Worm (Caenorhabditis elegans) whole organism, midembryonic: Measurements from ENCODE around the gene F55F10.3.
"Not testable (repeated sequence)": the region's sequence is repeated elsewhere in the genome, so short reads cannot be mapped to it uniquely, and the experiment has no call there.

Source experiments
- T22C8.4 ChIP-seq: fragments of 200-800 bp; sonication (Bioruptor generic); IDR thresholded peaks from 2 replicates; pipeline ENCODE4 v1.3.6; 2022; ENCODE audit warnings: missing genetic modification characterization, missing compliant biosample characterization
- cog-1 ChIP-seq: sonication (generic microtip); optimal IDR thresholded peaks from 2 replicates; lab custom pipeline; 2016; ENCODE audit warnings: missing genetic modification characterization, missing compliant biosample characterization
- flt-1 ChIP-seq: fragments of 200-800 bp; sonication (Bioruptor generic); IDR thresholded peaks from 2 replicates; pipeline ENCODE4 v1.3.6; 2022; ENCODE audit warnings: missing genetic modification characterization, missing compliant biosample characterization
- klf-2 ChIP-seq: fragments of 200-800 bp; sonication (Bioruptor generic); conservative IDR thresholded peaks from 2 replicates; pipeline ENCODE4 v1.3.6; 2022; ENCODE audit warnings: missing genetic modification reagents, missing genetic modification characterization, missing compliant biosample characterization
- med-1 ChIP-seq: sonication (generic microtip); optimal IDR thresholded peaks from 2 replicates; lab custom pipeline; 2017; ENCODE audit warnings: missing genetic modification characterization, mild to moderate bottlenecking, missing compliant biosample characterization, antibody characterized with exemption, missing genetic modification reagents; ENCODE audit not compliant: insufficient read depth
- ref-1 ChIP-seq: fragments of 200-800 bp; sonication (Bioruptor generic); conservative IDR thresholded peaks from 2 replicates; pipeline ENCODE4 v1.3.6; 2022; ENCODE audit warnings: missing genetic modification reagents, missing genetic modification characterization, missing compliant biosample characterization
- tab-1 ChIP-seq: fragments of 200-800 bp; sonication (Bioruptor generic); IDR thresholded peaks from 2 replicates; pipeline ENCODE4 v1.3.6; 2022; ENCODE audit warnings: missing genetic modification characterization, missing compliant biosample characterization
- ztf-23 ChIP-seq: fragments of 200-800 bp; sonication (Bioruptor generic); IDR thresholded peaks from 2 replicates; pipeline ENCODE4 v1.3.6; 2022; ENCODE audit warnings: missing genetic modification reagents, missing genetic modification characterization, missing compliant biosample characterization
- ztf-29 ChIP-seq: fragments of 200-800 bp; sonication (Bioruptor generic); IDR thresholded peaks from 2 replicates; pipeline ENCODE4 v1.3.6; 2022; ENCODE audit warnings: missing genetic modification reagents, missing genetic modification characterization, missing compliant biosample characterization

F55F10.3 gene

ce11 chrIV:4347578-4348003, 12.2 kb upstream of the F55F10.3 start:
- no peak for TF ChIP-seq ref-1 (GFP tag; lab: Robert Waterston, UW)
- no peak for TF ChIP-seq cog-1 (tag; lab: Kevin White, UChicago)
- TF ChIP-seq klf-2 (GFP tag; lab: Robert Waterston, UW): no peak
- TF ChIP-seq med-1 (GFP tag; lab: Kevin White, UChicago): no peak
- no peak for TF ChIP-seq ztf-23 (GFP tag; lab: Robert Waterston, UW)
- TF ChIP-seq tab-1 (GFP tag; lab: Robert Waterston, UW): no peak
- no peak for TF ChIP-seq T22C8.4 (GFP tag; lab: Robert Waterston, UW)
- no peak for TF ChIP-seq flt-1 (GFP tag; lab: Robert Waterston, UW)
- TF ChIP-seq ztf-29 (GFP tag; lab: Robert Waterston, UW): no peak

DNA sequence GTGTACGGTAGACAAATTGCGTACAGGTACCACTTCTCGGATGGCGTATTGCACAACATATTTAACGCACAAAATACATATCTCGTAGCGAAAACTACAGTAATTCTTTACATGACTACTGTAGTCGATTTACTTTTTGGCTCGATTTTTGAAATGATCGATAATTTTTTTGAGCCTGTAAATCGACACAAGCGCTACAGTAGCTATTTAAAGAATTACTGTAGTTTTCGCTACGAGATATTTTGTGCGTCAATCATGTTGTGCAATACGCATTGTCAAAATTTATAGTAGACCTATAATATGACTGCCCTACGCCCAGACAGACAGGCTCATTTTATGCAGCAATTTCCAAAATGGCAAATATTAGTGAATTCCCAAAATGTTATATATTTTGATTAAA, 11.6 kb upstream of the F55F10.3 start, which contains the start of gene W03B1.5:
Gene W03B1.5, plus strand, starts transcription at position 301 of the 400 bp plus-strand sequence.
- TF ChIP-seq flt-1, ref-1, tab-1 (GFP tag; lab: Robert Waterston, UW): not testable (repeated sequence)

ce11 chrIV:4356879-4357278, 2.9 kb upstream of the F55F10.3 start, which contains the start of gene W03B1.9:
TSS of gene W03B1.9 (minus strand) at chrIV:4356979.
- no peak for TF ChIP-seq tab-1 (GFP tag; lab: Robert Waterston, UW)
- TF ChIP-seq ztf-29 (GFP tag; lab: Robert Waterston, UW): no peak
- no peak for TF ChIP-seq flt-1 (GFP tag; lab: Robert Waterston, UW)
- no peak for TF ChIP-seq T22C8.4 (GFP tag; lab: Robert Waterston, UW)
- no peak for TF ChIP-seq ztf-23 (GFP tag; lab: Robert Waterston, UW)
- no peak for TF ChIP-seq cog-1 (tag; lab: Kevin White, UChicago)
- no peak for TF ChIP-seq med-1 (GFP tag; lab: Kevin White, UChicago)
- no peak for TF ChIP-seq klf-2 (GFP tag; lab: Robert Waterston, UW)
- no peak for TF ChIP-seq ref-1 (GFP tag; lab: Robert Waterston, UW)

DNA sequence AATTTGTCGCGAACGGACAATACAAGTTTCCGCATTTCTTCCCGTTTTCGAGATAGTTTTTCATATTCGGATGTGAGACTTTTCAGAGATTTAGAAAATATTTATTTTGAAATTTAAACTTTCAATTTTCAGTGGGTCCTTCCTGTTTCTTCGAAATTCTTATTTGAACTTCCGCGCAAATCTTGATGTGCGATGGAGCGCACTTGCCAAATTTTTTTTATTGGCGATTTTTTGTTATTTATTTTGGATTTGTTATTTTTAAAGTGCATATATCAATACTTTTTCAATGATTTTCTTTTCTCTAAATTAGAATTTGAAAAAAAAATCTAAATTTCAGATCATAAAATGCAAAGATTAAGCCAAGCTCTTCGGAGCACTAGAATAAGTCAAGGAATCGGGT, 2.5 kb upstream of the F55F10.3 start, which contains the start of gene sars-2:
Gene sars-2, plus strand, starts transcription at position 341 of the 400 bp plus-strand sequence.
- TF ChIP-seq T22C8.4 (GFP tag; lab: Robert Waterston, UW) (no peak), cog-1 (tag; lab: Kevin White, UChicago) (no peak), tab-1 (GFP tag; lab: Robert Waterston, UW) (no peak), med-1 (GFP tag; lab: Kevin White, UChicago) (no peak)

DNA sequence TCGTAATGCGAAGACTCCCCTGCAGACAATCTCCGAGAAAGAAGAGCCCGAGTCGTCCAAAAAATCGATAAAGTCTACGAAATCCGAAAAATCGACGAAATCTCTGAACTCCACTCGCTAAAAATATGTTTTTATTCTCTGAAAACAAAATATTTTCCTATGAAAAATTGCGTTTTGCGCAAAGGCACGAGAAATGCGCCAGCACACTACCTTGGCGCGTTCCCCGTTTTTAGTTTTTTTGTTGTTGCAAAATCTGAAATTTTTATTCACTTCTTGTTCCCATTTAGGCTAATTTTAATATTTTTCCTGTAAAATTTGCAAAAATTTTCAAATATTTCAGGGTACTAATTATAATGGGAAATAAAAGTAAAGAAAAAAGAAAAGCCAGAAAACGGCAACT, 744 bp downstream of the F55F10.3 start, which contains the start of gene F55F10.1:
Gene F55F10.1, plus strand, starts transcription at position 341 of the 400 bp plus-strand sequence.
- TF ChIP-seq flt-1 (GFP tag; lab: Robert Waterston, UW): no peak
- 0 out of 2 replicates have a peak, but pooled peaks have one; percentile 50 for TF ChIP-seq T22C8.4 (GFP tag; lab: Robert Waterston, UW)

- TF ChIP-seq ztf-29 (GFP tag; lab: Robert Waterston, UW): no peak
- no peak for TF ChIP-seq flt-1 (GFP tag; lab: Robert Waterston, UW)
- TF ChIP-seq T22C8.4 (GFP tag; lab: Robert Waterston, UW): no peak
- TF ChIP-seq klf-2 (GFP tag; lab: Robert Waterston, UW): no peak
- no peak for TF ChIP-seq tab-1 (GFP tag; lab: Robert Waterston, UW)
- TF ChIP-seq cog-1 (tag; lab: Kevin White, UChicago): no peak
- TF ChIP-seq ztf-23 (GFP tag; lab: Robert Waterston, UW): no peak
- TF ChIP-seq med-1 (GFP tag; lab: Kevin White, UChicago): no peak
- no peak for TF ChIP-seq ref-1 (GFP tag; lab: Robert Waterston, UW)
Observed at ce11 chrIV:4369116-4369515, 9.4 kb downstream of the F55F10.3 start.

ce11 chrIV:4386351-4386750, 26.6 kb downstream of the F55F10.3 start, which contains the start of gene tald-1:
TSS of gene tald-1 (plus strand) at chrIV:4386651.
- 0 out of 2 replicates have a peak, but pooled peaks have one; percentile 34 for TF ChIP-seq T22C8.4 (GFP tag; lab: Robert Waterston, UW)
- TF ChIP-seq flt-1 (GFP tag; lab: Robert Waterston, UW): no peak

DNA sequence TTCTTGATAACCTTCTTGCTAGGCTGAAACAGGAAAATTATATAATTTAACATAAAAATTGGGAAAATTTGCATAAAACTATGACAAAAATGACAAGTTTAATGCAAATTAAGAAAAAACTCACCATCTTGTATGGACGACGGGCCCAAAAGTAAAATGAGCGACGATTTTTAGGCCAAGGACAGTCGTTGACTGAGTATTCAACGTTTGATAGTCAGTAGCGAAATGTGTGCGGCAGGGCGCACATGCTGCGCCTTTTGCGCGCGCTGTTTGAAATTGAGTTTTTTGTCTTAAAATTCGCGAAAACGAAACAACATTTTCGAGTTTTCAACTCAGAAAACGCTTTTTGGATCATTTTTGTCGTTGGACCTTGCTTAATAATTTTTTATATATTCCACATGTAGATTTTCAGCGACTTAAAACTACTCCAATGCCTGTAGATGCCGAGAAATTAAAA, 30.7 kb downstream of the F55F10.3 start, which contains the start of the genes rpl-7A and set-21:
Gene rpl-7A, minus strand, starts transcription at position 153 of the 457 bp plus-strand sequence.
Gene set-21, plus strand, starts transcription at position 407 of the 457 bp plus-strand sequence.
- TF ChIP-seq cog-1 (tag; lab: Kevin White, UChicago) (peak; percentile 67), ztf-29 (GFP tag; lab: Robert Waterston, UW) (no peak), ztf-23 (GFP tag; lab: Robert Waterston, UW) (peak; percentile 91), tab-1 (GFP tag; lab: Robert Waterston, UW) (no peak), med-1 (GFP tag; lab: Kevin White, UChicago) (no peak), flt-1 (GFP tag; lab: Robert Waterston, UW) (peak; percentile 84), T22C8.4 (GFP tag; lab: Robert Waterston, UW) (0 out of 2 replicates have a peak, but pooled peaks have one; percentile 41), klf-2 (GFP tag; lab: Robert Waterston, UW) (peak; percentile 69; the same call in 1 of the 2 replicates), ref-1 (GFP tag; lab: Robert Waterston, UW) (no peak)

DNA sequence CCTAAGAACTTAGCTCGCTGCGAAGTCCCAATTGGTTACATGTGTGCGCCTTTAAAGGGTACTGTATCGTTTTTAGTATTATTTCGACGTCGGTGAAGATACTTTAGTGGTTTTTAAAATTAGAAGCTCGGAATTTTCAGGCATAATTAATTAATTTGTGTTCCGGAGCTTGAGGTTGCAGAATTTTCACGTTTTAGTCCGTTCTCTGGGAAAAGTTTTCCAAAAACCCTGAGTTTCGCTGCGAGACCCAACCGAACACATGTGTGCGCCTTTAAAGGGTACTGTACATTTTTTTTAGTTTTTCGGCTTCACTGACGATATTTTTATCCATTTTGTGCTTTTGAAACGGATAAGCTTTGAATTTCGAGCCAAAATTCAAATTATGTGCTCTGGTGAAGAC, 33.7 kb downstream of the F55F10.3 start:
- TF ChIP-seq T22C8.4 (GFP tag; lab: Robert Waterston, UW): no peak

DNA sequence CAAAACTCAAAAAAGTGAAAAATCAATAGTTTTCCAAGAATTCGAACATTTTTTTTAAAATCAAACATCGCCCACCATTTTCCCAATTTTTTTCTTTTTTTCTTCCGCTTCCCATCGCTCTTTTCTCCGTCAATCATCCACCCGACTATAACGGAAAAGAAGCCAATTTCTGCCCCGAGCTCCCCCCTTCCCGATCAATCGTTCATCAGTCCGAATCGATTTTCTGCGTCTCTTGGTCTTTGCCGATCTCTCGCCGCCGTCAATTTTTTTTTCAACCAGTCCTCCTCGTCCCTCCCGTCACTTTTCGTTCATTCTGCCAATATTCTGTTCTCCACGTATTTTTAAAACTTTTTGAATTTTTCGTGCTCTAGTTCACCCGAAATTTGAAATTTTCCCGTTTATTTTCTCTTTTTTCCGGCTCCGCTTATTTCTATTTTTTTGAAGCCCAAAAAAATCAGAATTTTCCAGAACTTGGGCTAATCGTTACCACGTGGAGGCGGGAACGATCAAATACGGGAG, 34.2 kb downstream of the F55F10.3 start, which contains the start of gene ell-1:
Gene ell-1, plus strand, starts transcription at position 469 of the 519 bp plus-strand sequence.
- TF ChIP-seq ref-1 (GFP tag; lab: Robert Waterston, UW) (no peak), tab-1 (GFP tag; lab: Robert Waterston, UW) (no peak), klf-2 (GFP tag; lab: Robert Waterston, UW) (no peak), flt-1 (GFP tag; lab: Robert Waterston, UW) (no peak), T22C8.4 (GFP tag; lab: Robert Waterston, UW) (no peak), med-1 (GFP tag; lab: Kevin White, UChicago) (no peak), cog-1 (tag; lab: Kevin White, UChicago) (no peak), ztf-29 (GFP tag; lab: Robert Waterston, UW) (no peak), ztf-23 (GFP tag; lab: Robert Waterston, UW) (no peak)
